Fruit fly (Drosophila melanogaster): ENCODE measurements around the gene KdelR.

DNA sequence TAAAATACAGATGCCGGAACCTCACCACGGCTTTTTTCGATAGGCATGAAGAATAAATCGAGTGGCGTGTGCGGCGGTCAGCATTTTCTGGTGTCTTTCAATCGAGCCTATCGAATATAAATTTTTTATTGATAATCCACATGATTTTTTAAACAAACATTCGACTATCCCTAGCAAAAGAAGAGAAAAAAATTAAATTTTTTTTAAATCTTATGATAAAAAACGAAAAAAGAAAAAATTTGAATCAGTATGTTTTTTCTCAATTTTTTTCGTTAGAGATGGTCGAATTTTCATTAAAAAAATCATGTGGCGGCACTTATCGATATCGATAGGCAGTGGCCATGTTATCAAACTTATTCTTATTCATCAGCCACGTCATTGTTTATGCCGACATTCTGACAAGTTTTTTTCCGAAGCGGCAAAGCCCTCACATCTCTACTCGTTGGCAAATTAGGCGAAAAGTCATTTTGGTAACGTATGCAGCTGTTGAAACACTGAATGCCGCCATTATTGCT lies at the start of gene KdelR, which contains the start of gene SmB:
- TF ChIP-seq CG8159 (tag; optimal IDR thresholded peaks at IDR 0.05) (no peak), CG8301 (tag; optimal IDR thresholded peaks at IDR 0.05) (no peak), Ets98B (GFP tag; IDR thresholded peaks at IDR 0.05) (no peak), CG14655 (GFP tag; optimal IDR thresholded peaks at IDR 0.05) (no peak), Pif1A (GFP tag; optimal IDR thresholded peaks at IDR 0.05) (no peak), CG12605 (GFP tag; IDR thresholded peaks at IDR 0.05) (no peak)
